Fruit fly (Drosophila melanogaster): ENCODE data around the gene Spps.

The Spps gene

dm6 chr3R:24229870-24230422, 3.2 kb upstream of the Spps start, which contains the start of gene Spase22-23:
Gene Spase22-23 (minus strand): TSS chr3R:24230035.
- TF ChIP-seq sage (GFP tag; optimal IDR thresholded peaks at IDR 0.05) (peak; percentile 27), Hr78 (GFP tag; optimal IDR thresholded peaks at IDR 0.05) (no peak), GATAd (GFP tag; optimal IDR thresholded peaks at IDR 0.05) (no peak), Mio (GFP tag; optimal IDR thresholded peaks at IDR 0.05) (no peak), psq (GFP tag; optimal IDR thresholded peaks at IDR 0.05) (no peak), dsf (GFP tag; optimal IDR thresholded peaks at IDR 0.05; ENCODE audit: borderline replicate concordance) (peak; percentile 44), h (GFP tag; optimal IDR thresholded peaks at IDR 0.05) (no peak), Abd-B (GFP tag; optimal IDR thresholded peaks at IDR 0.05) (no peak), Jra (GFP tag; optimal IDR thresholded peaks at IDR 0.05) (no peak), Sp1 (GFP tag; optimal IDR thresholded peaks at IDR 0.05) (no peak)

DNA sequence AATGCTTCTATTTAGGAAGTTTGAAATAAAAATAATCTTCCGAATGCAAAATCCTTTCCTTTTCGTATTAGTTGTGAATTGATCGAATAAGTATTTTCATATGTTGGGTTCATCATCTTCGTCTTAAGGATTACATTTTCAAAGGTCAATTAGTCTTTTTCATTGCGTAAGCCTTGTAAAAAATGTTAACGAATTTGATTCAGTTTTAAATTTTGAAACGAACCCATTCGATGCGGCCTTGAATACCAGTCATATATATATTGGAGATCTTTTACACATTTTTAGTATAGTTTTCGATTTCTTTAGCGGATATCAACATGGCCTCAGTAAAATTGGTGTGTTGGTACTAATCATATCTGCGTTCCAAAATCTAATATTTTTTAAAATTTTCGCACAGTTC, 1.9 kb upstream of the Spps start, which contains the start of gene Acp95EF:
Gene Acp95EF, plus strand, starts transcription at position 301 of the 400 bp plus-strand sequence.
- TF ChIP-seq foxo (GFP tag; optimal IDR thresholded peaks at IDR 0.05) (no peak), sv (GFP tag; optimal IDR thresholded peaks at IDR 0.05) (no peak), sage (GFP tag; optimal IDR thresholded peaks at IDR 0.05) (no peak), fru (GFP tag; optimal IDR thresholded peaks at IDR 0.05) (no peak), dmrt93B (GFP tag; optimal IDR thresholded peaks at IDR 0.05) (no peak), brk (GFP tag; optimal IDR thresholded peaks at IDR 0.05) (no peak), dl (GFP tag; optimal IDR thresholded peaks at IDR 0.05; ENCODE audit: insufficient read depth in 1 of 2, partially characterized antibody in 2 of 2) (no peak), Rel (GFP tag; optimal IDR thresholded peaks at IDR 0.05) (no peak), Rel (tag; optimal IDR thresholded peaks at IDR 0.05) (no peak), rgr (GFP tag; optimal IDR thresholded peaks at IDR 0.05) (no peak), Hnf4 (GFP tag; optimal IDR thresholded peaks at IDR 0.05) (no peak), Dfd (GFP tag; optimal IDR thresholded peaks at IDR 0.05) (no peak), woc (GFP tag; optimal IDR thresholded peaks at IDR 0.05) (no peak), dsf (GFP tag; optimal IDR thresholded peaks at IDR 0.05; ENCODE audit: borderline replicate concordance) (no peak), HLH106 (tag; optimal IDR thresholded peaks at IDR 0.05) (no peak), Vsx2 (GFP tag; optimal IDR thresholded peaks at IDR 0.05; ENCODE audit: partially characterized antibody) (no peak), CrebA (GFP tag; optimal IDR thresholded peaks at IDR 0.05; ENCODE audit: borderline replicate concordance) (no peak), CG32264 (GFP tag; optimal IDR thresholded peaks at IDR 0.05) (no peak), ey (GFP tag; optimal IDR thresholded peaks at IDR 0.05) (no peak), N (GFP tag; optimal IDR thresholded peaks at IDR 0.05) (no peak), h (GFP tag; optimal IDR thresholded peaks at IDR 0.05) (no peak)

- peak; percentile 39 for TF ChIP-seq br (GFP tag; optimal IDR thresholded peaks at IDR 0.05)
- TF ChIP-seq rgr (GFP tag; optimal IDR thresholded peaks at IDR 0.05) = peak; percentile 37
- TF ChIP-seq dsf (GFP tag; optimal IDR thresholded peaks at IDR 0.05; ENCODE audit: borderline replicate concordance) = peak; percentile 15
- no peak for TF ChIP-seq dl (GFP tag; optimal IDR thresholded peaks at IDR 0.05; ENCODE audit: insufficient read depth in 1 of 2, partially characterized antibody in 2 of 2)
- TF ChIP-seq OdsH (GFP tag; optimal IDR thresholded peaks at IDR 0.05) = peak; percentile 16
- no peak for TF ChIP-seq dmrt93B (GFP tag; optimal IDR thresholded peaks at IDR 0.05)
- TF ChIP-seq Hnf4 (GFP tag; optimal IDR thresholded peaks at IDR 0.05) = peak; percentile 57
- peak; percentile 49 for TF ChIP-seq fru (GFP tag; optimal IDR thresholded peaks at IDR 0.05)
- no peak for TF ChIP-seq Rel (GFP tag; optimal IDR thresholded peaks at IDR 0.05)
- TF ChIP-seq Rel (tag; optimal IDR thresholded peaks at IDR 0.05) = peak; percentile 7
- TF ChIP-seq sage (GFP tag; optimal IDR thresholded peaks at IDR 0.05) = no peak
- peak; percentile 63 for TF ChIP-seq Myc (optimal IDR thresholded peaks at IDR 0.05)
- peak; percentile 43 for TF ChIP-seq CG9705 (GFP tag; optimal IDR thresholded peaks at IDR 0.05)
- no peak for TF ChIP-seq usp (GFP tag; optimal IDR thresholded peaks at IDR 0.05)
- peak; percentile 76 for TF ChIP-seq woc (GFP tag; optimal IDR thresholded peaks at IDR 0.05)
- peak; percentile 37 for TF ChIP-seq Sp1 (GFP tag; optimal IDR thresholded peaks at IDR 0.05)
- no peak for TF ChIP-seq GATAd (GFP tag; optimal IDR thresholded peaks at IDR 0.05)
- peak; percentile 62 for TF ChIP-seq Hr83 (GFP tag; optimal IDR thresholded peaks at IDR 0.05; ENCODE audit: poor library complexity, severe bottlenecking)
- TF ChIP-seq lola (GFP tag; optimal IDR thresholded peaks at IDR 0.05) = no peak
- peak; percentile 45 for TF ChIP-seq ey (GFP tag; optimal IDR thresholded peaks at IDR 0.05)
- peak; percentile 99 for TF ChIP-seq psq (GFP tag; optimal IDR thresholded peaks at IDR 0.05)
- no peak for TF ChIP-seq Vsx2 (GFP tag; optimal IDR thresholded peaks at IDR 0.05; ENCODE audit: partially characterized antibody)
- TF ChIP-seq foxo (GFP tag; optimal IDR thresholded peaks at IDR 0.05) = peak in 1 of 2 experiments; percentile 65
- no peak for TF ChIP-seq jim (GFP tag; optimal IDR thresholded peaks at IDR 0.05)
- peak; percentile 62 for TF ChIP-seq HLH106 (tag; optimal IDR thresholded peaks at IDR 0.05)
- TF ChIP-seq h (GFP tag; optimal IDR thresholded peaks at IDR 0.05) = peak; percentile 74
- TF ChIP-seq Dif (GFP tag; optimal IDR thresholded peaks at IDR 0.05; ENCODE audit: partially characterized antibody) = no peak
- TF ChIP-seq sv (GFP tag; optimal IDR thresholded peaks at IDR 0.05) = peak; percentile 37
These were observed 5.1 kb downstream of the Spps start, which contains the start of gene twin for dm6 chr3R:24221334-24222302. Gene twin (minus strand): TSS chr3R:24221965.

All from whole organism, wandering third instar larva.